Worm (Caenorhabditis elegans): ENCODE data around the gene C14A6.6.

C14A6.6 gene

DNA sequence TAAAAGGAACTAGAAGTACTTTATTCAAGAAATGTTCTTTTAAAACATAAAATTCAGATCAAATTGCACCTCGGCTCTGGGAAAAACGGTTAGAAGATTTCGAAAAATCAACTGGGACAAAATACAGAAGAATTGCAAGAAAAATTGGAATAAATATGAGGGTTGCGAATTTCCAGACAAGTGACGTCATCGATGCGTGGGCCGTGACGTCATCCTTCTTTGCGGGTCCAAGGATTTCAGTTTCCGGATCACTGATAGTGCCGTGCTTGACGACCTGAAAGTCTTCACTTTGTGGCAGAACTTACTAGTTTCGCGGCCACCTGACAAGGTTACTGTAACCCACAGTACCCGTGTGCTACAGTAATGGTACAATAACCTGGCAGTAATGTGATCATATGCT is 3.6 kb downstream of the C14A6.6 start:
- no peak for TF ChIP-seq aly-1 (tag; optimal IDR thresholded peaks at IDR 0.05)
- TF ChIP-seq flt-1 (GFP tag; IDR thresholded peaks at IDR 0.05), result no peak
- no peak for TF ChIP-seq scrt-1 (GFP tag; IDR thresholded peaks at IDR 0.05)
- TF ChIP-seq tbx-11 (GFP tag; IDR thresholded peaks at IDR 0.05), result no peak
- no peak for TF ChIP-seq hmbx-1 (tag; optimal IDR thresholded peaks at IDR 0.05)
- no peak for TF ChIP-seq tra-4 (tag; optimal IDR thresholded peaks at IDR 0.05)
- no peak for TF ChIP-seq ets-7 (tag; optimal IDR thresholded peaks at IDR 0.05)
- TF ChIP-seq hmg-4 (GFP tag; optimal IDR thresholded peaks at IDR 0.05), result no peak
- no peak for TF ChIP-seq ceh-13 (GFP tag; optimal IDR thresholded peaks at IDR 0.05)
- no peak for TF ChIP-seq pes-1 (GFP tag; IDR thresholded peaks at IDR 0.05)
- no peak for TF ChIP-seq B0310.2 (tag; optimal IDR thresholded peaks at IDR 0.05)
- no peak for TF ChIP-seq tbx-37 (GFP tag; conservative IDR thresholded peaks at IDR 0.05)
- no peak for TF ChIP-seq F13C5.2 (tag; optimal IDR thresholded peaks at IDR 0.05)
- no peak for TF ChIP-seq ceh-36 (tag; optimal IDR thresholded peaks at IDR 0.05)
- no peak for TF ChIP-seq hnd-1 (tag; optimal IDR thresholded peaks at IDR 0.05)
- TF ChIP-seq ama-1 (optimal IDR thresholded peaks at IDR 0.05), result no peak
- no peak for TF ChIP-seq sea-1 (GFP tag; conservative IDR thresholded peaks at IDR 0.05)

DNA sequence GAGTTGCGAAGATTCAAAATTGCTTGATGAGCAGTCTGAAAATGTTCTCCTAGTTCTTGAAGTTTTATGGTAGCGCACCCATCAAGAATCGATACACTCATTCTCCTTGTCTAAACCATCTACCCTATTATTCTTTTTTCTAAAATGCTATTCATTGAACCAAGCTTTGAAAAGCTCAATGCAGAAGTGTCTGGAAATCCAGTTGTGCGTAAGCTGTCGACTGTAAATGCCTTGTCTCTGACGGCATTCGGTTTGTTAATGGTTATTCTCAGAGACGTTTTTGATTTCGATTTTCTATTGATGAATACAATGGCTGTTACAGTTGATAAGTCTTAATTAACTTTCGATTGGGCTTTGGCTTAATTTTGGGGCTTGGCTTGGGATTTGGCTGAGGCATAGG is 4.5 kb downstream of the C14A6.6 start, which contains the start of gene C14A6.12:
TSS of gene C14A6.12 (minus strand) at position 101 of the 400 bp plus-strand sequence.
- no peak for TF ChIP-seq hnd-1 (tag; optimal IDR thresholded peaks at IDR 0.05)
- TF ChIP-seq F13C5.2 (tag; optimal IDR thresholded peaks at IDR 0.05), result no peak
- TF ChIP-seq tbx-37 (GFP tag; conservative IDR thresholded peaks at IDR 0.05), result no peak
- TF ChIP-seq hmg-4 (GFP tag; optimal IDR thresholded peaks at IDR 0.05), result no peak
- TF ChIP-seq pes-1 (GFP tag; IDR thresholded peaks at IDR 0.05), result no peak
- no peak for TF ChIP-seq sea-1 (GFP tag; conservative IDR thresholded peaks at IDR 0.05)
- TF ChIP-seq aly-1 (tag; optimal IDR thresholded peaks at IDR 0.05), result no peak
- TF ChIP-seq flt-1 (GFP tag; IDR thresholded peaks at IDR 0.05), result no peak
- no peak for TF ChIP-seq ets-7 (tag; optimal IDR thresholded peaks at IDR 0.05)
- TF ChIP-seq ceh-13 (GFP tag; optimal IDR thresholded peaks at IDR 0.05), result no peak
- no peak for TF ChIP-seq tra-4 (tag; optimal IDR thresholded peaks at IDR 0.05)
- no peak for TF ChIP-seq ceh-36 (tag; optimal IDR thresholded peaks at IDR 0.05)

DNA sequence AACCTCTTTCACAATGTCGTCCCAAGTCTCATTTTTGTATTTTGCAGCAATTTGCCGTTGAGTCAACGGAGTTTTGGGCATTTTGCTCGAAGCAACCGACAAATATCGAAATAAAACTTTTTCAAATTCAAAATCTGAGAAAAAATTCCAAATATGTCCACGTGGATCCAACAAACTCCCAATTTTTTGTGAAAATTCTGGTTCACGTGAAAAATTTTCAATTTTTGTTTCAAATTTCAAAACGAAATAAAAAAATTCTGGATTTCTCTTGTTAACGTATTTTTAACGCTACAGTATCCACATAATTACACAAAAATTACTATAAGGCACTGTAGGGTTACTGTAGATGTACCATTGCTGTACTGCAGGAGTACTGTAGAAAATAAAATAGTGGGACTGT is 5.8 kb downstream of the C14A6.6 start, which contains the start of gene C14A6.13:
TSS of gene C14A6.13 (minus strand) at position 101 of the 400 bp plus-strand sequence.
- no peak for TF ChIP-seq scrt-1 (GFP tag; IDR thresholded peaks at IDR 0.05)
- TF ChIP-seq sea-1 (GFP tag; conservative IDR thresholded peaks at IDR 0.05), result no peak
- TF ChIP-seq B0310.2 (tag; optimal IDR thresholded peaks at IDR 0.05), result no peak

DNA sequence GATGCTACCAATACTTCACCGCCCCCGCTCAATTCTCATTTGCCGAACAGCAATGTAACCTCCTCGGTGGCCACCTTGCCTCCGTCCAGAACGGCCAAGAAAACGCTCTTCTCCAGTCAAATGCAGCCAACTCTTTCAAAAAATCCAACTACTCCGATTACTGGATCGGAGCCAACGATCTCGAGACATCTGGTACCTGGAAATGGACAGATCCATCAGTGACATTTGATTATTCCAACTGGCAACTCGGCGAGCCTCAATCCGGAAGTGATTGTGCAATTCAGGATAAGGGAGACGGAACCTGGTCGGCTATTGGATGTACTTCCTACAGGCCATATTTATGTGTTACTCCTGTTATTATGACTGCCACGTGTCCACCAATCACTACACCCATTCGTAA is 8.9 kb downstream of the C14A6.6 start:
- TF ChIP-seq flt-1 (GFP tag; IDR thresholded peaks at IDR 0.05), result no peak
- TF ChIP-seq tra-4 (tag; optimal IDR thresholded peaks at IDR 0.05), result no peak
- no peak for TF ChIP-seq pes-1 (GFP tag; IDR thresholded peaks at IDR 0.05)
- TF ChIP-seq tbx-11 (GFP tag; IDR thresholded peaks at IDR 0.05), result no peak
- no peak for TF ChIP-seq hnd-1 (tag; optimal IDR thresholded peaks at IDR 0.05)
- TF ChIP-seq sea-1 (GFP tag; conservative IDR thresholded peaks at IDR 0.05), result no peak
- no peak for TF ChIP-seq scrt-1 (GFP tag; IDR thresholded peaks at IDR 0.05)
- no peak for TF ChIP-seq ceh-13 (GFP tag; optimal IDR thresholded peaks at IDR 0.05)
- TF ChIP-seq aly-1 (tag; optimal IDR thresholded peaks at IDR 0.05), result no peak
- TF ChIP-seq ets-7 (tag; optimal IDR thresholded peaks at IDR 0.05), result no peak
- TF ChIP-seq tbx-37 (GFP tag; conservative IDR thresholded peaks at IDR 0.05), result no peak
- TF ChIP-seq ama-1 (optimal IDR thresholded peaks at IDR 0.05), result no peak
- no peak for TF ChIP-seq hmbx-1 (tag; optimal IDR thresholded peaks at IDR 0.05)
- no peak for TF ChIP-seq ceh-36 (tag; optimal IDR thresholded peaks at IDR 0.05)
- no peak for TF ChIP-seq B0310.2 (tag; optimal IDR thresholded peaks at IDR 0.05)
- no peak for TF ChIP-seq hmg-4 (GFP tag; optimal IDR thresholded peaks at IDR 0.05)

DNA sequence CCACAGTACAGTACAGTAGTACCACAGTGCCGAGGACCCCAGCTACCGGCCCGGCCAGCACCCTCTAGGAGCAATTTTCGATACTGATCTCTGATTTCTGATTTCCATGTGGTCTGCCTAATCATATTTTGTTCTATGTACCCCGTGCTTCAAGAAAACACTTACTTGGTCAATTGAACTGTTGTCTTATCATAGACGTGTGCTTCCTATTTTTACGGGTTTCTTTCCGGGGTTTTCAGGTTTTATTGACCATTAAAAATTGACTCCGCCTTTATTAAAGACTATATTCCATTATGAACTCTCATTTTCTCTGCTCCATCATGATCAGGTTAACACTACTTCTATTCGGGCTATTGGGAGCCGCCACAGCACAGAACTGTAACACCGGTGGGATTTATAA is 9.4 kb downstream of the C14A6.6 start, which contains the start of gene clec-48:
TSS of gene clec-48 (plus strand) at position 320 of the 400 bp plus-strand sequence.
- TF ChIP-seq flt-1 (GFP tag; IDR thresholded peaks at IDR 0.05) (no peak), ets-7 (tag; optimal IDR thresholded peaks at IDR 0.05) (no peak), ama-1 (optimal IDR thresholded peaks at IDR 0.05) (no peak), hmg-4 (GFP tag; optimal IDR thresholded peaks at IDR 0.05) (no peak), tbx-37 (GFP tag; conservative IDR thresholded peaks at IDR 0.05) (no peak), scrt-1 (GFP tag; IDR thresholded peaks at IDR 0.05) (no peak), tra-4 (tag; optimal IDR thresholded peaks at IDR 0.05) (no peak), hnd-1 (tag; optimal IDR thresholded peaks at IDR 0.05) (no peak), pes-1 (GFP tag; IDR thresholded peaks at IDR 0.05) (no peak), aly-1 (tag; optimal IDR thresholded peaks at IDR 0.05) (no peak), B0310.2 (tag; optimal IDR thresholded peaks at IDR 0.05) (no peak), sea-1 (GFP tag; conservative IDR thresholded peaks at IDR 0.05) (no peak), ceh-36 (tag; optimal IDR thresholded peaks at IDR 0.05) (no peak), ceh-13 (GFP tag; optimal IDR thresholded peaks at IDR 0.05) (no peak)

DNA sequence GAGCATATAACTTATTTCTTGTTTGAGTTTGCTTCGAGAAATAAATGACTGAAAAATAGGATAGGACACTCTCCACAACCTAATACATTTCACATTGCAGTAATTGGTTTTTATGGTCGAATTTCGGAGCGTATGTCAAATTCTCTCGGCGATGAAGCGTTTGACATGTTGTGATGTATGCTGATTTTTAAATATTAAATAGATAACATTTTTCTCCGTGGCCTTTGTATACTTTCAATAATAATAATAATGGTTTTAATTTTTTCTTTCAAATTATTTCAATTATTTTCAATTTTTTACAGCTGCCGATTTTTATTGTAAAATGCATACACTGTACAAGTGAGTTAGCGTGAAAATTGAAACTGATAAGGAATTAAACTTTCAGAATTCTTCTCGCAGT is 21.0 kb downstream of the C14A6.6 start, which contains the start of gene C14A6.3:
TSS of gene C14A6.3 (plus strand) at position 301 of the 400 bp plus-strand sequence.
- TF ChIP-seq pes-1 (GFP tag; IDR thresholded peaks at IDR 0.05) (no peak), tbx-37 (GFP tag; conservative IDR thresholded peaks at IDR 0.05) (no peak), tra-4 (tag; optimal IDR thresholded peaks at IDR 0.05) (no peak), sea-1 (GFP tag; conservative IDR thresholded peaks at IDR 0.05) (no peak), ceh-13 (GFP tag; optimal IDR thresholded peaks at IDR 0.05) (no peak), flt-1 (GFP tag; IDR thresholded peaks at IDR 0.05) (no peak), hnd-1 (tag; optimal IDR thresholded peaks at IDR 0.05) (no peak), ceh-36 (tag; optimal IDR thresholded peaks at IDR 0.05) (no peak), B0310.2 (tag; optimal IDR thresholded peaks at IDR 0.05) (no peak), ets-7 (tag; optimal IDR thresholded peaks at IDR 0.05) (no peak)

DNA sequence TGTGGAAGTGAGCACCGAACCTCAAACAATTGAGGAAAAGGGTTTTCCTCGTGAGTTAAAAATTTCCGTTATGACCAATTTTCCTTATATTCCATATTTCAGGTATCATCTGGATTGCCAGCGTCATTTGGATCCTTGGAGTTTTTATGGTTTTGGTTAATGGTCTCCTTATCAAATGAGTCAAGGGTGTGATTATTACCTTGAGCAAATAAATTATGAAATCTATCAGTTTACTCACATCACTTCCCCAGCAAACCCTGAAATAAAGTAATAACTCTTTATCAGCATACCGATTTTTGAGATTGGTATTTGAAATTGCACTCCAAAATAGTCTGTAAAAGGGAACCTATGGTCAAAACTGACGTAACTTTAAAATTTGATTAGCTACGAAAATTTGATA is 22.6 kb downstream of the C14A6.6 start:
- TF ChIP-seq scrt-1 (GFP tag; IDR thresholded peaks at IDR 0.05) (no peak), F13C5.2 (tag; optimal IDR thresholded peaks at IDR 0.05) (no peak), hnd-1 (tag; optimal IDR thresholded peaks at IDR 0.05) (no peak), ceh-13 (GFP tag; optimal IDR thresholded peaks at IDR 0.05) (no peak), B0310.2 (tag; optimal IDR thresholded peaks at IDR 0.05) (no peak), hmbx-1 (tag; optimal IDR thresholded peaks at IDR 0.05) (no peak), tbx-11 (GFP tag; IDR thresholded peaks at IDR 0.05) (no peak)

Data from whole organism, early embryonic.